Worm (Caenorhabditis elegans): ENCODE measurements around the gene pmk-2.

DNA sequence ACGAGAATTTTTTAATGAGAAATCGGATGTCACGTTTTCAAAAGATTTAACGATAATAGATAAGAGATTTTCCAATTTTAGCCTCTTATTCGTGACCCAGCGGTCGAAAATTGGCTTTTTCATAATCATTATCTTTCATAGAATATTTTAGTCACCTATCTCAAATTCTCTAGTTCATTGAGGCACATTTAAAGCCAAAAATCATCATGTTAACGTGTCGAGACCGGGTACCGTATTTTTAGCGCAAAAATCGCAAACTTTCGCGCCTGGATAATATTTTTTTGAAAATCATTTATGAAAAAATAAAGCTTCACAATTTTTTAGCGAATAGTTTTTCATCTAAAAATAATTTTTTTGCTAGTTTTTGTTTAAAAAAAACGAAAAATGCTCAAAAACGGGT is 22.6 kb downstream of the pmk-2 start, which contains the start of gene B0218.7:
- TF ChIP-seq unc-62 (GFP tag; optimal IDR thresholded peaks at IDR 0.05), result no peak
- TF ChIP-seq snpc-4 (tag; optimal IDR thresholded peaks at IDR 0.05), result no peak
- TF ChIP-seq tlp-1 (tag; optimal IDR thresholded peaks at IDR 0.05), result no peak
- TF ChIP-seq nhr-76 (tag; optimal IDR thresholded peaks at IDR 0.05), result no peak
- no peak for TF ChIP-seq dsc-1 (tag; optimal IDR thresholded peaks at IDR 0.05)
- no peak for TF ChIP-seq elt-2 (tag; optimal IDR thresholded peaks at IDR 0.05)
- TF ChIP-seq lin-15B (tag; optimal IDR thresholded peaks at IDR 0.05), result no peak
- no peak for TF ChIP-seq nhr-19 (GFP tag; conservative IDR thresholded peaks at IDR 0.05)
- TF ChIP-seq fos-1 (tag; optimal IDR thresholded peaks at IDR 0.05), result no peak
- TF ChIP-seq nhr-47 (tag; optimal IDR thresholded peaks at IDR 0.05), result no peak
- no peak for TF ChIP-seq pqm-1 (tag; optimal IDR thresholded peaks at IDR 0.05)
- TF ChIP-seq ceh-82 (tag; optimal IDR thresholded peaks at IDR 0.05), result no peak

All from whole organism, L1 larva.